Worm (Caenorhabditis elegans) whole organism, L4/young adult: ENCODE results near the gene srz-99.

Source experiments
- W03F9.2 ChIP-seq: fragments of 150-350 bp; optimal IDR thresholded peaks from 2 replicates; lab custom pipeline; 2014; ENCODE audit warnings: missing biosample characterization, missing genetic modification characterization
- dao-5 ChIP-seq: sonication (generic microtip); optimal IDR thresholded peaks from 2 replicates; lab custom pipeline; 2016; ENCODE audit warnings: missing genotype, missing genetic modification characterization, moderate library complexity, missing compliant biosample characterization
- him-1 ChIP-seq: sonication (generic microtip); optimal IDR thresholded peaks from 2 replicates; lab custom pipeline; 2016; ENCODE audit warnings: missing genotype, missing genetic modification reagents, missing genetic modification characterization, missing compliant biosample characterization

ce11 chrV:16713797-16714196 lies 16.3 kb upstream of the srz-99 start:
- TF ChIP-seq him-1 (tag; lab: Kevin White, UChicago) (no peak), W03F9.2 (tag; lab: Kevin White, UChicago) (no peak), dao-5 (tag; lab: Kevin White, UChicago) (no peak)
